Worm (Caenorhabditis elegans) whole organism, L3 larva: ENCODE data around the gene R09A8.9.

Experiments
- ZK546.5 ChIP-seq: sonication (generic microtip); optimal IDR thresholded peaks from 2 replicates; lab custom pipeline; 2017; ENCODE audit warnings: missing biosample characterization, missing genetic modification characterization
- ama-1 ChIP-seq: fragments of 150-350 bp; optimal IDR thresholded peaks from 2 replicates; lab custom pipeline; 2018
- ceh-16 ChIP-seq: sonication (generic microtip); optimal IDR thresholded peaks from 2 replicates; lab custom pipeline; 2017; ENCODE audit warnings: missing biosample characterization, missing genetic modification characterization
- ceh-28 ChIP-seq: fragments of 150-350 bp; optimal IDR thresholded peaks from 2 replicates; lab custom pipeline; 2014; ENCODE audit warnings: missing biosample characterization, missing genetic modification reagents, missing genetic modification characterization
- ceh-82 ChIP-seq: fragments of 150-350 bp; optimal IDR thresholded peaks from 2 replicates; lab custom pipeline; 2014; ENCODE audit warnings: missing biosample characterization, missing genetic modification characterization
- daf-12 ChIP-seq: fragments of 150-350 bp; optimal IDR thresholded peaks from 2 replicates; lab custom pipeline; 2014; ENCODE audit warnings: missing biosample characterization, missing genetic modification reagents, missing genetic modification characterization
- egl-27 ChIP-seq: sonication (generic microtip); optimal IDR thresholded peaks from 4 replicates; lab custom pipeline; 2017; ENCODE audit warnings: missing biosample characterization, missing genetic modification reagents, missing genetic modification characterization
- egl-5 ChIP-seq: fragments of 150-350 bp; optimal IDR thresholded peaks from 2 replicates; lab custom pipeline; 2017; ENCODE audit warnings: missing biosample characterization, missing genetic modification reagents, missing genetic modification characterization, inconsistent platforms
- elt-3 ChIP-seq, 3 experiments: fragments of 150-350 bp in 1 of 3; sonication (generic microtip) in 2 of 3; optimal IDR thresholded peaks; 2 replicates in 2 of 3; 4 replicates in 1 of 3; lab custom pipeline; 2014 to 2017; ENCODE audit warnings: missing biosample characterization in 3 of 3, missing genetic modification characterization in 3 of 3
- eor-1 ChIP-seq, 2 experiments: fragments of 150-350 bp; optimal IDR thresholded peaks; 2 replicates each; lab custom pipeline; 2014 to 2018; ENCODE audit warnings: missing biosample characterization in 2 of 2, missing genetic modification characterization in 2 of 2
- fos-1 ChIP-seq: fragments of 150-350 bp; optimal IDR thresholded peaks from 2 replicates; lab custom pipeline; 2014; ENCODE audit warnings: missing biosample characterization, missing genetic modification characterization
- jun-1 ChIP-seq: fragments of 150-350 bp; optimal IDR thresholded peaks from 2 replicates; lab custom pipeline; 2014; ENCODE audit warnings: missing biosample characterization, missing genetic modification reagents, missing genetic modification characterization
- lin-15B ChIP-seq: fragments of 150-350 bp; optimal IDR thresholded peaks from 2 replicates; lab custom pipeline; 2014; ENCODE audit warnings: missing biosample characterization, missing genetic modification characterization
- lin-39 ChIP-seq: fragments of 150-350 bp; optimal IDR thresholded peaks from 2 replicates; lab custom pipeline; 2018; ENCODE audit warnings: missing biosample characterization, missing genetic modification reagents, missing genetic modification characterization
- lsy-12 ChIP-seq: sonication (generic microtip); optimal IDR thresholded peaks from 2 replicates; lab custom pipeline; 2016; ENCODE audit warnings: mild to moderate bottlenecking, missing genetic modification characterization, missing compliant biosample characterization
- mdl-1 ChIP-seq: fragments of 150-350 bp; optimal IDR thresholded peaks from 2 replicates; lab custom pipeline; 2014; ENCODE audit warnings: missing biosample characterization, missing genetic modification characterization
- nhr-12 ChIP-seq: fragments of 150-350 bp; optimal IDR thresholded peaks from 2 replicates; lab custom pipeline; 2014; ENCODE audit warnings: missing biosample characterization, missing genetic modification characterization
- nhr-23 ChIP-seq: fragments of 150-350 bp; optimal IDR thresholded peaks from 2 replicates; lab custom pipeline; 2014; ENCODE audit warnings: missing biosample characterization, missing genetic modification reagents, missing genetic modification characterization
- nhr-237 ChIP-seq: fragments of 150-350 bp; optimal IDR thresholded peaks from 2 replicates; lab custom pipeline; 2014; ENCODE audit warnings: missing biosample characterization, missing genetic modification characterization
- nhr-25 ChIP-seq: sonication (generic microtip); optimal IDR thresholded peaks from 2 replicates; lab custom pipeline; 2017; ENCODE audit warnings: missing biosample characterization, missing genetic modification characterization
- nhr-28 ChIP-seq: fragments of 150-350 bp; optimal IDR thresholded peaks from 2 replicates; lab custom pipeline; 2014; ENCODE audit warnings: missing biosample characterization, missing genetic modification characterization
- nhr-43 ChIP-seq: sonication (generic microtip); optimal IDR thresholded peaks from 2 replicates; lab custom pipeline; 2016; ENCODE audit warnings: mild to moderate bottlenecking, missing genetic modification characterization, missing compliant biosample characterization; ENCODE audit not compliant: poor library complexity, severe bottlenecking
- pha-4 ChIP-seq: fragments of 150-350 bp; optimal IDR thresholded peaks from 2 replicates; lab custom pipeline; 2014; ENCODE audit warnings: missing biosample characterization, missing genetic modification reagents, missing genetic modification characterization
- pqm-1 ChIP-seq: fragments of 150-350 bp; optimal IDR thresholded peaks from 2 replicates; lab custom pipeline; 2017; ENCODE audit warnings: missing biosample characterization, missing genetic modification characterization, inconsistent platforms
- sea-2 ChIP-seq: fragments of 150-350 bp; sonication (generic microtip); optimal IDR thresholded peaks from 4 replicates; lab custom pipeline; 2014; ENCODE audit warnings: missing biosample characterization, missing genetic modification reagents, missing genetic modification characterization
- skn-1 ChIP-seq: fragments of 150-350 bp; optimal IDR thresholded peaks from 2 replicates; lab custom pipeline; 2014; ENCODE audit warnings: missing biosample characterization, missing genetic modification characterization
- snpc-4 ChIP-seq: fragments of 150-350 bp; optimal IDR thresholded peaks from 2 replicates; lab custom pipeline; 2014; ENCODE audit warnings: missing biosample characterization, missing genetic modification characterization
- tbx-2 ChIP-seq: sonication (generic microtip); optimal IDR thresholded peaks from 2 replicates; lab custom pipeline; 2016; ENCODE audit warnings: mild to moderate bottlenecking, missing genetic modification characterization, missing compliant biosample characterization
- zag-1 ChIP-seq: fragments of 150-350 bp; optimal IDR thresholded peaks from 2 replicates; lab custom pipeline; 2014; ENCODE audit warnings: missing biosample characterization, missing genetic modification characterization
- ztf-11 ChIP-seq: fragments of 150-350 bp; optimal IDR thresholded peaks from 2 replicates; lab custom pipeline; 2014; ENCODE audit warnings: missing biosample characterization, missing genetic modification characterization
- ztf-4 ChIP-seq: fragments of 150-350 bp; optimal IDR thresholded peaks from 2 replicates; lab custom pipeline; 2014; ENCODE audit warnings: missing biosample characterization, missing genetic modification characterization

The R09A8.9 gene

ce11 chrX:12636242-12636641 is 32.5 kb downstream of the R09A8.9 start:
- TF ChIP-seq mdl-1 (tag; lab: Kevin White, UChicago) (no peak), pqm-1 (tag; lab: Kevin White, UChicago) (no peak), nhr-28 (tag; lab: Kevin White, UChicago) (no peak), nhr-12 (tag; lab: Kevin White, UChicago) (no peak), lsy-12 (no peak), eor-1 (tag; optimal IDR thresholded peaks at IDR 0.05; lab: Kevin White, UChicago) (no peak)

ce11 chrX:12637978-12638377 is 34.2 kb downstream of the R09A8.9 start:
- TF ChIP-seq lin-39 (tag; lab: Kevin White, UChicago): no peak
- TF ChIP-seq elt-3 (tag; optimal IDR thresholded peaks at IDR 0.05; lab: Kevin White, UChicago): no peak
- TF ChIP-seq ztf-4 (tag; lab: Kevin White, UChicago): no peak
- no peak for TF ChIP-seq ceh-28 (tag; lab: Kevin White, UChicago)
- no peak for TF ChIP-seq ama-1 (lab: Kevin White, UChicago)
- TF ChIP-seq skn-1 (tag; lab: Kevin White, UChicago): no peak
- no peak for TF ChIP-seq daf-12
- TF ChIP-seq nhr-43 (tag; lab: Kevin White, UChicago): no peak
- TF ChIP-seq nhr-28 (tag; lab: Kevin White, UChicago): no peak
- TF ChIP-seq ZK546.5 (tag; lab: Kevin White, UChicago): no peak
- no peak for TF ChIP-seq fos-1 (tag; lab: Kevin White, UChicago)
- TF ChIP-seq lsy-12: no peak
- no peak for TF ChIP-seq ztf-11 (tag; lab: Kevin White, UChicago)
- TF ChIP-seq egl-27 (tag; lab: Kevin White, UChicago): no peak
- no peak for TF ChIP-seq egl-5 (tag; lab: Kevin White, UChicago)
- no peak for TF ChIP-seq pqm-1 (tag; lab: Kevin White, UChicago)
- no peak for TF ChIP-seq eor-1 (tag; optimal IDR thresholded peaks at IDR 0.05; lab: Kevin White, UChicago)
- no peak for TF ChIP-seq nhr-12 (tag; lab: Kevin White, UChicago)
- no peak for TF ChIP-seq tbx-2 (tag; lab: Kevin White, UChicago)
- TF ChIP-seq, all 47 proteins: peak for 0

- TF ChIP-seq snpc-4: no peak
- TF ChIP-seq, all 47 proteins: peak for 0
These were observed 36.7 kb downstream of the R09A8.9 start, which contains the start of gene R09A8.5 for ce11 chrX:12640459-12640858. Gene R09A8.5, minus strand, starts transcription at chrX:12640559.

- no peak for TF ChIP-seq lsy-12
- TF ChIP-seq egl-5 (tag; lab: Kevin White, UChicago): peak; percentile 89
These were observed 37.2 kb downstream of the R09A8.9 start for ce11 chrX:12640961-12641360.

ce11 chrX:12642952-12643351 is 39.2 kb downstream of the R09A8.9 start:
- TF ChIP-seq nhr-25 (tag; lab: Kevin White, UChicago): peak; percentile 60
- no peak for TF ChIP-seq ceh-16
- peak; percentile 97 for TF ChIP-seq pha-4 (tag; lab: Kevin White, UChicago)
- TF ChIP-seq jun-1 (tag; lab: Kevin White, UChicago): no peak

ce11 chrX:12645846-12646245 is 42.1 kb downstream of the R09A8.9 start:
- no peak for TF ChIP-seq nhr-237 (tag; lab: Kevin White, UChicago)
- TF ChIP-seq nhr-23: no peak
- TF ChIP-seq daf-12: no peak
- TF ChIP-seq nhr-25 (tag; lab: Kevin White, UChicago): peak; percentile 66
- TF ChIP-seq mdl-1 (tag; lab: Kevin White, UChicago): no peak
- TF ChIP-seq nhr-43 (tag; lab: Kevin White, UChicago): no peak

ce11 chrX:12646546-12647167 is 42.9 kb downstream of the R09A8.9 start, which contains the start of gene zmp-5:
Gene zmp-5, plus strand, starts transcription at chrX:12647117.
- TF ChIP-seq egl-27 (tag; lab: Kevin White, UChicago) (no peak), elt-3 (tag; optimal IDR thresholded peaks at IDR 0.05; lab: Kevin White, UChicago) (no peak), ceh-82 (tag; lab: Kevin White, UChicago) (no peak), lin-15B (tag; lab: Kevin White, UChicago) (no peak), lsy-12 (no peak), jun-1 (tag; lab: Kevin White, UChicago) (no peak), skn-1 (tag; lab: Kevin White, UChicago) (no peak), pha-4 (tag; lab: Kevin White, UChicago) (no peak), sea-2 (GFP tag; lab: Kevin White, UChicago) (no peak), zag-1 (tag; lab: Kevin White, UChicago) (no peak)
- TF ChIP-seq, all 47 proteins: peak for 0
